Worm (Caenorhabditis elegans) whole organism, young adult: ENCODE data around the gene zip-3.
A peak's percentile ranks its signal among the peaks of the same experiment; 100 is the strongest.

Experiments used
- F23B12.7 ChIP-seq: sonication (generic microtip); optimal IDR thresholded peaks from 2 replicates; lab custom pipeline; 2017; ENCODE audit warnings: missing genetic modification characterization, mild to moderate bottlenecking, missing compliant biosample characterization, antibody characterized with exemption, moderate library complexity; ENCODE audit not compliant: insufficient read depth
- F57C9.4 ChIP-seq: sonication (generic microtip); optimal IDR thresholded peaks from 2 replicates; lab custom pipeline; 2017; ENCODE audit warnings: mild to moderate bottlenecking, missing genetic modification characterization, missing compliant biosample characterization
- atf-7 ChIP-seq: sonication (generic microtip); optimal IDR thresholded peaks from 2 replicates; lab custom pipeline; 2017; ENCODE audit warnings: mild to moderate bottlenecking, missing genetic modification characterization, missing compliant biosample characterization
- dpl-1 ChIP-seq: fragments of 150-350 bp; optimal IDR thresholded peaks from 2 replicates; lab custom pipeline; 2014; ENCODE audit warnings: missing biosample characterization, missing genetic modification reagents, missing genetic modification characterization
- ets-4 ChIP-seq: fragments of 200-800 bp; sonication (Bioruptor generic); optimal IDR thresholded peaks from 2 replicates; lab custom pipeline; 2018; ENCODE audit warnings: mild to moderate bottlenecking, missing genetic modification characterization, missing compliant biosample characterization
- him-1 ChIP-seq: sonication (generic microtip); optimal IDR thresholded peaks from 2 replicates; lab custom pipeline; 2016; ENCODE audit warnings: missing genotype, missing genetic modification reagents, missing genetic modification characterization, missing compliant biosample characterization
- lin-26 ChIP-seq: fragments of 200-800 bp; sonication (Bioruptor generic); IDR thresholded peaks from 2 replicates; pipeline ENCODE4 v1.3.6; 2022; ENCODE audit warnings: missing genetic modification reagents, missing genetic modification characterization, missing compliant biosample characterization
- rpc-1 ChIP-seq, 2 experiments: fragments of 150-350 bp in 1 of 2; sonication (generic microtip) in 1 of 2; optimal IDR thresholded peaks; 2 replicates each; lab custom pipeline; 2014 to 2018; ENCODE audit warnings: missing biosample characterization in 1 of 2, missing genetic modification characterization in 1 of 2, missing genetic modification reagents in 1 of 2, missing genotype in 1 of 2
- snpc-1.3 ChIP-seq: sonication (generic microtip); optimal IDR thresholded peaks from 2 replicates; lab custom pipeline; 2017; ENCODE audit warnings: missing genetic modification characterization, mild to moderate bottlenecking, missing compliant biosample characterization, antibody characterized with exemption, moderate library complexity, missing genotype, missing genetic modification reagents; ENCODE audit not compliant: insufficient read depth
- snpc-4 ChIP-seq, 5 experiments: fragments of 150-350 bp in 1 of 5; sonication (generic microtip) in 4 of 5; optimal IDR thresholded peaks; 2 replicates each; lab custom pipeline; 2014 to 2018; ENCODE audit warnings: missing genetic modification characterization in 5 of 5, missing biosample characterization in 3 of 5, antibody characterized with exemption in 2 of 5, mild to moderate bottlenecking in 2 of 5, missing compliant biosample characterization in 2 of 5, missing genotype in 2 of 5, moderate library complexity in 2 of 5, missing genetic modification reagents in 1 of 5
- tbp1 ChIP-seq: fragments of 200-800 bp; sonication (Bioruptor generic); optimal IDR thresholded peaks from 2 replicates; lab custom pipeline; 2018; ENCODE audit warnings: mild to moderate bottlenecking, missing genetic modification characterization, missing compliant biosample characterization

- TF ChIP-seq snpc-4 (GFP tag; optimal IDR thresholded peaks at IDR 0.05; lab: Kevin White, UChicago), result no peak
- TF ChIP-seq snpc-4 (tag; optimal IDR thresholded peaks at IDR 0.05; lab: Kevin White, UChicago), result peak; percentile 5 to 54 (median 37)
- no peak for TF ChIP-seq him-1
- no peak for TF ChIP-seq ets-4 (GFP tag; lab: Kevin White, UChicago)
- no peak for TF ChIP-seq tbp1
- TF ChIP-seq F57C9.4 (tag; lab: Kevin White, UChicago), result no peak
- no peak for TF ChIP-seq atf-7 (tag; lab: Kevin White, UChicago)
- TF ChIP-seq rpc-1 (optimal IDR thresholded peaks at IDR 0.05; lab: Kevin White, UChicago), result no peak
- TF ChIP-seq rpc-1 (tag; optimal IDR thresholded peaks at IDR 0.05; lab: Kevin White, UChicago), result no peak
- no peak for TF ChIP-seq F23B12.7 (tag; lab: Kevin White, UChicago)
- TF ChIP-seq snpc-1.3 (tag; lab: Kevin White, UChicago), result no peak
- TF ChIP-seq dpl-1 (GFP tag; lab: Kevin White, UChicago), result peak; percentile 84
- TF ChIP-seq lin-26, result no peak
These were observed 48.7 kb downstream of the zip-3 start, which contains the start of gene citk-1 for ce11 chrII:13908592-13908991.
